Fruit fly (Drosophila melanogaster) whole organism, adult: Measurements from ENCODE around the gene CG32196.

Experiments
- CG14711 ChIP-seq: fragments of 200-800 bp; sonication (Bioruptor generic); optimal IDR thresholded peaks from 2 replicates; lab custom pipeline; 2018; ENCODE audit warnings: missing biosample characterization, mild to moderate bottlenecking, missing genetic modification characterization, moderate library complexity
- CG1620 ChIP-seq: fragments of 200-800 bp; sonication (Bioruptor generic); optimal IDR thresholded peaks from 2 replicates; lab custom pipeline; 2016; ENCODE audit warnings: missing biosample characterization, missing genetic modification characterization
- CG7101 ChIP-seq: fragments of 200-800 bp; sonication (Bioruptor generic); optimal IDR thresholded peaks from 2 replicates; lab custom pipeline; 2018; ENCODE audit warnings: missing biosample characterization, mild to moderate bottlenecking, missing genetic modification characterization, moderate library complexity
- Clk ChIP-seq: fragments of 200-800 bp; sonication (Bioruptor generic); optimal IDR thresholded peaks from 2 replicates; lab custom pipeline; 2017; ENCODE audit warnings: missing biosample characterization, missing genetic modification characterization
- Mnt ChIP-seq: fragments of 200-800 bp; sonication (Bioruptor generic); optimal IDR thresholded peaks from 2 replicates; lab custom pipeline; 2016; ENCODE audit warnings: missing biosample characterization, mild to moderate bottlenecking, missing genetic modification characterization
- cnc ChIP-seq, 2 experiments: fragments of >200 bp; optimal IDR thresholded peaks; 2 replicates each; lab custom pipeline; 2017
- ovo ChIP-seq: fragments of 200-800 bp; sonication (Bioruptor generic); optimal IDR thresholded peaks from 2 replicates; lab custom pipeline; 2016; ENCODE audit warnings: missing biosample characterization, missing genetic modification characterization
- toe ChIP-seq: fragments of 200-800 bp; sonication (Bioruptor generic); optimal IDR thresholded peaks from 2 replicates; lab custom pipeline; 2016; ENCODE audit warnings: missing biosample characterization, missing genetic modification characterization

DNA sequence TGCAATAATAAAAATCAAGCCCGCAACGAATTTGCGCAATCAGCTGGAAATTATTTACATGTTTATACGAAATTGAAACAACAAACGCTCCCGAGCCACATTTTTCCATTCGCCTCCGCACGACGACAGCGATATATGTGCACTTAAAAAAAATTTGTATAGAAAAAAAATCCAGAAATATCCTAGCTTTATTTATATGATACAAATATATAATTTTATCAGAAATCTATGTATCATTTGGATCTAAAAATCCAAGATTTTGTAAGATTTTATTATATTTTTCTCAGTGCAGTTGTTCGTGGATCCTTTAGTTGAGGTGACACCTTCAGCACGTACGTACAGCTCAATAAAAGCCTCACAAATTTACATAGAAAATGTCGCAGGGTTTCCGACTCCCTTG, 30.2 kb downstream of the CG32196 start:
- TF ChIP-seq toe (GFP tag; lab: Kevin White, UChicago): no peak
- no peak for TF ChIP-seq ovo (GFP tag; lab: Kevin White, UChicago)
- no peak for TF ChIP-seq Mnt (GFP tag; lab: Kevin White, UChicago)
- TF ChIP-seq cnc (optimal IDR thresholded peaks at IDR 0.05; lab: Kevin White, UChicago): no peak
- TF ChIP-seq CG7101: no peak
- no peak for TF ChIP-seq Clk (GFP tag; lab: Kevin White, UChicago)
- no peak for TF ChIP-seq CG14711 (tag; lab: Kevin White, UChicago)
- TF ChIP-seq CG1620 (GFP tag; lab: Kevin White, UChicago): no peak
